Fruit fly (Drosophila melanogaster) S2 (cell line): ENCODE data around the gene CG34453.

Experiments
- CG8478 ChIP-seq: fragments of >200 bp; optimal IDR thresholded peaks from 2 replicates; lab custom pipeline; 2018
- CTCF ChIP-seq, 2 experiments: fragments of >200 bp; optimal IDR thresholded peaks; 2 replicates each; lab custom pipeline; 2018

The CG34453 gene

dm6 chr3L:233251-233650 lies at the start of gene CG34453:
CG34453 (minus strand) TSS chr3L:233351.
- no peak for TF ChIP-seq CTCF (optimal IDR thresholded peaks at IDR 0.05; lab: Kevin White, UChicago)
- TF ChIP-seq CG8478 (lab: Kevin White, UChicago) = no peak

- TF ChIP-seq CTCF (optimal IDR thresholded peaks at IDR 0.05; lab: Kevin White, UChicago) = no peak
- TF ChIP-seq CG8478 (lab: Kevin White, UChicago) = no peak
Observed at dm6 chr3L:282276-282675, 49.1 kb upstream of the CG34453 start.

- TF ChIP-seq CG8478 (lab: Kevin White, UChicago) (no peak), CTCF (optimal IDR thresholded peaks at IDR 0.05; lab: Kevin White, UChicago) (no peak)
Observed at dm6 chr3L:276736-277487, 43.8 kb upstream of the CG34453 start, which contains the start of gene RhoGEF3. RhoGEF3 (plus strand) TSS chr3L:277437.

dm6 chr3L:274855-275254 lies 41.7 kb upstream of the CG34453 start, which contains the start of gene ttm2:
ttm2 (plus strand) TSS chr3L:275155.
- TF ChIP-seq CTCF (optimal IDR thresholded peaks at IDR 0.05; lab: Kevin White, UChicago) = no peak
- TF ChIP-seq CG8478 (lab: Kevin White, UChicago) = no peak

- TF ChIP-seq CG8478 (lab: Kevin White, UChicago) (no peak), CTCF (optimal IDR thresholded peaks at IDR 0.05; lab: Kevin White, UChicago) (no peak)
Observed at dm6 chr3L:273291-273690, 40.1 kb upstream of the CG34453 start, which contains the start of gene CG32845. CG32845 (minus strand) TSS chr3L:273391.

DNA sequence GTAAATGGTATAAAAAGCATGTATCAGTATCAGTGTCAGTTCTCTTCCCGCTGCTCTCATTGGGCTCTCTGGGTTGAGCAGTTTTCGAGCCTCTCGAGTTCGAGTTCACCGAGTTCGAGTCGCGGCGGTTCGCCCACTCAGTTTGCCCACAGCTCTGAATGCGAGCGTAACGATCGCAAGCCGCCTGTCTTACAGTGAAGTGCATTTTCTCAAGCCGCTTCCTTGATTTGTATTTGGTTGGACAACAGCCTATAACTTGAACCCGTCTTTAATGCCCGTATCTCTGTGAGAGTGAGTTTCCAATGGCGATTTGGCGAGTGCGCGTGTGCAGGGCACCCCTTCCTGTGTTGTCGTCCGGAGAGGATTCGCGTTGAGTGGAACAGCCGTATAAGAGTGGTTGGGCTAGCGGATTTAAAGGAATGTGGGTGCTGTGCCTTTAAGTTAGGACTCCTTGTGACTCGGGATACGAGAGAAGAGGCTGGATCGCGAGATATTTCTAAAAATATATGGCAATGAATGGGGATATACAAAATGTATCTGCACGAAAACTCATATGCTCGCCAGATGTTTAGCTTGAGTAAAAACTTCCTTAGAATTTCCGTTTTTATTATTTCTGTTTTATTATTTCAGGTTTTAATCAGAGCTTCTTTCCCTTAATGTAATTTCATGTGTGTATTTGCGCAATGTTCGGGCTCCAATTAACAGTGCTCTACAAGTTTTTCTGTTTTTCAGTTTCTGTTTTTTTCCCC lies 38.5 kb upstream of the CG34453 start:
- TF ChIP-seq CTCF (optimal IDR thresholded peaks at IDR 0.05; lab: Kevin White, UChicago) (no peak), CG8478 (lab: Kevin White, UChicago) (no peak)

DNA sequence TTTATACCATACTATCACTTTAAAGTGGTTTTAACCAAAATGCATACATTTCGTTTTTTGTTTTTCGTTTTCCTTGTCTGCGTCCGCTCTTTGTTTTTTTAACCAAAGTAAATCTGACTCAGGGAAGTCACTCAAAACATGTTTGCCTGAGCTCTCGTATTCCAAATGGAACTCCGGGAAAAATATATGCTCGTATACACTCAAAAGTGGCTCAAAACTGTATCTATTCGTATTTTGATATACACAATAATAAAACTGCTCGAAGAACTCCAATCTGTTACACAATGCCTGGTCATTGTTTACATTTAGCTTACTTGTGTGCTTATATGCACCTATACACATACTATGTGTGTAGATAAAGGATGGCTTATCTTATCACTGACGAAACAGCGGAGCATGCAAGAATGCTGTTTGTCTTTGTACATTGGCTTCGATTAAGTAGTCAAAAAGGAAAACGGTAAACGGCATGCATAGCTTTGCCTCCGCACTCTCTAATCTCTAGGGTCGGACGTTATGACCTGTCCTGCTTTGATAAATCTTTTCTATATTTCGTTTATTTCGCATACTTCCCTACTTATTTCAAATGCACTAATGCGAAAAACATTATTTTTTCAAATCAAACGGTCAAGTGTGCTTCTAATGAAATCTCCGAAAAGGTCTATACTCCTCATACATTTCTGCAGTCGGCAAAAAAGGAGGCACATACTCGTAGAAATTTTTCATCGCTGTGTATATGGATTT lies 37.8 kb upstream of the CG34453 start, which contains the start of gene miple2:
TSS of gene miple2 (plus strand) at position 441 of the 741 bp plus-strand sequence.
- no peak for TF ChIP-seq CG8478 (lab: Kevin White, UChicago)
- TF ChIP-seq CTCF (optimal IDR thresholded peaks at IDR 0.05; lab: Kevin White, UChicago) = no peak

dm6 chr3L:267618-268017 lies 34.5 kb upstream of the CG34453 start:
- TF ChIP-seq CTCF (optimal IDR thresholded peaks at IDR 0.05; lab: Kevin White, UChicago) (no peak), CG8478 (lab: Kevin White, UChicago) (no peak)

dm6 chr3L:267083-267482 lies 33.9 kb upstream of the CG34453 start, which contains the start of gene miple1:
miple1 (plus strand) TSS chr3L:267299.
- TF ChIP-seq CTCF (optimal IDR thresholded peaks at IDR 0.05; lab: Kevin White, UChicago) (no peak), CG8478 (lab: Kevin White, UChicago) (no peak)

- TF ChIP-seq CTCF (optimal IDR thresholded peaks at IDR 0.05; lab: Kevin White, UChicago) (no peak), CG8478 (lab: Kevin White, UChicago) (no peak)
Observed at dm6 chr3L:265808-266207, 32.7 kb upstream of the CG34453 start, which contains the start of gene CG34263. CG34263 (minus strand) TSS chr3L:265908.

dm6 chr3L:264378-265151 lies 31.4 kb upstream of the CG34453 start, which contains the start of the genes Tudor-SN and mRpL17:
Tudor-SN (minus strand) TSS chr3L:264380.
mRpL17 (plus strand) TSS chr3L:264779.
- TF ChIP-seq CG8478 (lab: Kevin White, UChicago) (no peak), CTCF (optimal IDR thresholded peaks at IDR 0.05; lab: Kevin White, UChicago) (peak in 1 of 2 experiments; percentile 5)

dm6 chr3L:263500-264377 lies 30.6 kb upstream of the CG34453 start:
- no peak for TF ChIP-seq CG8478 (lab: Kevin White, UChicago)
- TF ChIP-seq CTCF (optimal IDR thresholded peaks at IDR 0.05; lab: Kevin White, UChicago) = no peak
